Worm (Caenorhabditis elegans) whole organism, L2 larva: Measurements from ENCODE around the gene F48E3.9.

Experiments used
- Y55F3AM.14 ChIP-seq: fragments of 200-800 bp; sonication (Bioruptor generic); optimal IDR thresholded peaks from 2 replicates; lab custom pipeline; 2018; ENCODE audit warnings: mild to moderate bottlenecking, missing genetic modification characterization, missing compliant biosample characterization
- ama-1 ChIP-seq: fragments of 150-350 bp; optimal IDR thresholded peaks from 2 replicates; lab custom pipeline; 2018; ENCODE audit warnings: inconsistent platforms
- blmp-1 ChIP-seq: sonication (generic microtip); optimal IDR thresholded peaks from 2 replicates; lab custom pipeline; 2017; ENCODE audit warnings: missing genetic modification characterization, mild to moderate bottlenecking, missing compliant biosample characterization, antibody characterized with exemption, moderate library complexity; ENCODE audit not compliant: insufficient read depth
- elt-3 ChIP-seq: sonication (generic microtip); optimal IDR thresholded peaks from 2 replicates; lab custom pipeline; 2017; ENCODE audit warnings: missing biosample characterization, missing genetic modification characterization
- nhr-237 ChIP-seq: fragments of 150-350 bp; optimal IDR thresholded peaks from 2 replicates; lab custom pipeline; 2014; ENCODE audit warnings: missing biosample characterization, missing genetic modification characterization
- nhr-77 ChIP-seq: fragments of 150-350 bp; optimal IDR thresholded peaks from 2 replicates; lab custom pipeline; 2014; ENCODE audit warnings: missing biosample characterization, missing genetic modification characterization
- skn-1 ChIP-seq: sonication (generic microtip); optimal IDR thresholded peaks from 2 replicates; lab custom pipeline; 2017; ENCODE audit warnings: missing biosample characterization, missing genetic modification characterization
- snpc-4 ChIP-seq: fragments of 150-350 bp; optimal IDR thresholded peaks from 2 replicates; lab custom pipeline; 2014; ENCODE audit warnings: missing biosample characterization, missing genetic modification characterization
- unc-55 ChIP-seq: fragments of 150-350 bp; sonication (generic microtip); optimal IDR thresholded peaks from 3 replicates; lab custom pipeline; 2014; ENCODE audit warnings: missing biosample characterization, missing genetic modification reagents, missing genetic modification characterization
- unc-62 ChIP-seq: fragments of 150-350 bp; optimal IDR thresholded peaks from 2 replicates; lab custom pipeline; 2014; ENCODE audit warnings: missing biosample characterization, missing genetic modification reagents, missing genetic modification characterization
- ztf-4 ChIP-seq: fragments of 150-350 bp; optimal IDR thresholded peaks from 2 replicates; lab custom pipeline; 2014; ENCODE audit warnings: missing biosample characterization, missing genetic modification characterization

- TF ChIP-seq ama-1 (lab: Kevin White, UChicago) (no peak), blmp-1 (tag; lab: Kevin White, UChicago) (no peak), unc-55 (GFP tag; lab: Kevin White, UChicago) (no peak), nhr-77 (no peak), unc-62 (GFP tag; lab: Kevin White, UChicago) (no peak), snpc-4 (tag; lab: Kevin White, UChicago) (no peak), Y55F3AM.14 (GFP tag; lab: Kevin White, UChicago) (no peak), skn-1 (tag; lab: Kevin White, UChicago) (no peak), nhr-237 (tag; lab: Kevin White, UChicago) (no peak), ztf-4 (tag; lab: Kevin White, UChicago) (no peak), elt-3 (tag; lab: Kevin White, UChicago) (no peak)
These were observed 41.7 kb downstream of the F48E3.9 start for ce11 chrX:7522595-7522994.
